Fruit fly (Drosophila melanogaster) S2 (cell line): ENCODE data around the gene lwr.

ENCODE experiments used
- CG8478 ChIP-seq: fragments of >200 bp; optimal IDR thresholded peaks from 2 replicates; lab custom pipeline; 2018
- CTCF ChIP-seq, 2 experiments: fragments of >200 bp; optimal IDR thresholded peaks; 2 replicates each; lab custom pipeline; 2018

- TF ChIP-seq CTCF (optimal IDR thresholded peaks at IDR 0.05; lab: Kevin White, UChicago): no peak
- TF ChIP-seq CG8478 (lab: Kevin White, UChicago): no peak
Observed at dm6 chr2L:526924-527307, 15.5 kb downstream of the lwr start.
